Worm (Caenorhabditis elegans): ENCODE data around the gene T26C11.9.

Gene T26C11.9

ce11 chrX:1837703-1838102 is 15.9 kb downstream of the T26C11.9 start:
- peak; percentile 34 for TF ChIP-seq spr-1 (tag; optimal IDR thresholded peaks at IDR 0.05)
- TF ChIP-seq nhr-25 (tag; optimal IDR thresholded peaks at IDR 0.05; ENCODE audit: borderline replicate concordance, insufficient read depth): no peak
- peak; percentile 52 for TF ChIP-seq rbr-2 (tag; optimal IDR thresholded peaks at IDR 0.05)
- TF ChIP-seq ztf-11 (tag; optimal IDR thresholded peaks at IDR 0.05): no peak
- peak; percentile 33 for TF ChIP-seq aha-1 (tag)
- peak; percentile 91 for TF ChIP-seq lim-7 (GFP tag; IDR thresholded peaks at IDR 0.05)
- peak; percentile 55 for TF ChIP-seq ztf-7 (tag; optimal IDR thresholded peaks at IDR 0.05)
- TF ChIP-seq R02D3.7 (tag; optimal IDR thresholded peaks at IDR 0.05): no peak
- TF ChIP-seq Y48G9A.11 (GFP tag; IDR thresholded peaks at IDR 0.05): 0 out of 2 replicates have a peak, but pooled peaks have one; percentile 42
- peak; percentile 83 for TF ChIP-seq mes-2 (tag; optimal IDR thresholded peaks at IDR 0.05; ENCODE audit: poor library complexity, severe bottlenecking)
- peak; percentile 75 for TF ChIP-seq Y75B8A.6 (GFP tag; IDR thresholded peaks at IDR 0.05)
- TF ChIP-seq lin-13 (GFP tag; optimal IDR thresholded peaks at IDR 0.05): peak; percentile 31
- TF ChIP-seq nhr-6 (tag; optimal IDR thresholded peaks at IDR 0.05): no peak
- no peak for TF ChIP-seq ama-1 (optimal IDR thresholded peaks at IDR 0.05)
- peak; percentile 74 for TF ChIP-seq lin-38 (GFP tag; IDR thresholded peaks at IDR 0.05)
- TF ChIP-seq unc-130 (GFP tag; optimal IDR thresholded peaks at IDR 0.05): peak; percentile 54
- TF ChIP-seq egl-43 (GFP tag; IDR thresholded peaks at IDR 0.05): peak; percentile 93
- TF ChIP-seq nhr-10 (tag; optimal IDR thresholded peaks at IDR 0.05): no peak
- peak; percentile 76 for TF ChIP-seq sdz-12 (GFP tag; optimal IDR thresholded peaks at IDR 0.05)
- TF ChIP-seq snpc-1.2 (GFP tag; IDR thresholded peaks at IDR 0.05): peak; percentile 84
- TF ChIP-seq ZK337.2 (GFP tag; IDR thresholded peaks at IDR 0.05): 0 out of 2 replicates have a peak, but pooled peaks have one; percentile 35
- peak; percentile 85 for TF ChIP-seq pha-4 (GFP tag; IDR thresholded peaks at IDR 0.05)
- no peak for TF ChIP-seq pha-4 (tag; optimal IDR thresholded peaks at IDR 0.05)
- peak; percentile 64; the same call in 1 of the 2 replicates for TF ChIP-seq ceh-44 (GFP tag; IDR thresholded peaks at IDR 0.05)
- TF ChIP-seq hlh-30 (tag; optimal IDR thresholded peaks at IDR 0.05; ENCODE audit: insufficient read depth): no peak
- no peak for TF ChIP-seq mep-1 (tag; optimal IDR thresholded peaks at IDR 0.05)
- TF ChIP-seq nhr-102 (tag; optimal IDR thresholded peaks at IDR 0.05): peak; percentile 56
- no peak for TF ChIP-seq nhr-11 (tag; optimal IDR thresholded peaks at IDR 0.05)
- no peak for TF ChIP-seq saeg-2 (GFP tag; IDR thresholded peaks at IDR 0.05)
- TF ChIP-seq lin-39 (tag; optimal IDR thresholded peaks at IDR 0.05): no peak
- TF ChIP-seq lir-3 (tag; optimal IDR thresholded peaks at IDR 0.05): peak; percentile 30
- no peak for TF ChIP-seq dpl-1 (GFP tag; optimal IDR thresholded peaks at IDR 0.05)
- no peak for TF ChIP-seq nhr-77 (tag; optimal IDR thresholded peaks at IDR 0.05)
- no peak for TF ChIP-seq ces-1 (GFP tag; optimal IDR thresholded peaks at IDR 0.05)
- peak; percentile 71; the same call in 1 of the 2 replicates for TF ChIP-seq nhr-42 (GFP tag; IDR thresholded peaks at IDR 0.05)
- peak; percentile 43 for TF ChIP-seq gei-8 (GFP tag; optimal IDR thresholded peaks at IDR 0.05)
- TF ChIP-seq hlh-11 (tag; optimal IDR thresholded peaks at IDR 0.05): peak; percentile 43
- no peak for TF ChIP-seq nhr-111 (GFP tag; optimal IDR thresholded peaks at IDR 0.05)
- TF ChIP-seq ceh-32 (tag; optimal IDR thresholded peaks at IDR 0.05; ENCODE audit: poor library complexity): no peak
- TF ChIP-seq dmd-6 (GFP tag; IDR thresholded peaks at IDR 0.05): peak; percentile 51
- no peak for TF ChIP-seq unc-62 (GFP tag; optimal IDR thresholded peaks at IDR 0.05 in 1 of 2)
- TF ChIP-seq unc-62 (tag; optimal IDR thresholded peaks at IDR 0.05): no peak
- peak; percentile 73; the same call in 1 of the 2 replicates for TF ChIP-seq nhr-41 (GFP tag; IDR thresholded peaks at IDR 0.05)
- TF ChIP-seq mxl-3 (GFP tag; optimal IDR thresholded peaks at IDR 0.05): peak; percentile 47
- TF ChIP-seq mdt-29 (GFP tag; IDR thresholded peaks at IDR 0.05): no peak
- 0 out of 2 replicates have a peak, but pooled peaks have one; percentile 34 for TF ChIP-seq zfp-3 (GFP tag; conservative IDR thresholded peaks at IDR 0.05)
- peak; percentile 2 for TF ChIP-seq nhr-48 (tag; optimal IDR thresholded peaks at IDR 0.05)
- no peak for TF ChIP-seq ZK546.5 (tag; optimal IDR thresholded peaks at IDR 0.05)
- no peak for TF ChIP-seq snpc-4 (tag; optimal IDR thresholded peaks at IDR 0.05)
- peak; percentile 55; the same call in 1 of the 2 replicates for TF ChIP-seq ctbp-1 (GFP tag; IDR thresholded peaks at IDR 0.05)
- TF ChIP-seq F44E2.7 (GFP tag; IDR thresholded peaks at IDR 0.05): peak; percentile 73; the same call in 1 of the 2 replicates
- TF ChIP-seq tag-97 (GFP tag; IDR thresholded peaks at IDR 0.05): no peak
